Worm (Caenorhabditis elegans) whole organism, L4 larva: ENCODE measurements around the gene R05F9.11.

Source experiments
- R02D3.7 ChIP-seq: fragments of 150-350 bp; sonication (generic microtip); optimal IDR thresholded peaks from 3 replicates; lab custom pipeline; 2014; ENCODE audit warnings: missing biosample characterization, missing genetic modification characterization
- T20F7.1 ChIP-seq: fragments of 200-800 bp; sonication (Bioruptor generic); optimal IDR thresholded peaks from 2 replicates; lab custom pipeline; 2018; ENCODE audit warnings: mild to moderate bottlenecking, missing genetic modification characterization, missing compliant biosample characterization
- Y105C5A.15 ChIP-seq: fragments of 200-800 bp; sonication (Bioruptor generic); IDR thresholded peaks from 2 replicates; pipeline ENCODE4 v1.3.6; 2022; ENCODE audit warnings: missing genetic modification characterization, missing compliant biosample characterization
- Y48G9A.11 ChIP-seq: fragments of 200-800 bp; sonication (Bioruptor generic); IDR thresholded peaks from 2 replicates; pipeline ENCODE4 v1.3.6; 2022; ENCODE audit warnings: missing genetic modification reagents, missing genetic modification characterization, missing compliant biosample characterization
- Y5F2A.4 ChIP-seq: fragments of 200-800 bp; sonication (Bioruptor generic); optimal IDR thresholded peaks from 2 replicates; lab custom pipeline; 2018; ENCODE audit warnings: mild to moderate bottlenecking, missing genetic modification characterization, missing compliant biosample characterization
- Y75B8A.6 ChIP-seq: fragments of 200-800 bp; sonication (Bioruptor generic); IDR thresholded peaks from 2 replicates; pipeline ENCODE4 v1.3.6; 2022; ENCODE audit warnings: missing genetic modification reagents, missing genetic modification characterization, missing compliant biosample characterization
- ZK337.2 ChIP-seq: fragments of 200-800 bp; sonication (Bioruptor generic); IDR thresholded peaks from 2 replicates; pipeline ENCODE4 v1.3.6; 2022; ENCODE audit warnings: missing genetic modification reagents, missing genetic modification characterization, missing compliant biosample characterization
- ZK546.5 ChIP-seq, 2 experiments: sonication (generic microtip); optimal IDR thresholded peaks; 2 replicates each; lab custom pipeline; 2017; ENCODE audit warnings: missing biosample characterization in 2 of 2, missing genetic modification characterization in 2 of 2
- aha-1 ChIP-seq: fragments of 150-350 bp; peaks from one replicate; lab custom pipeline; 2014; ENCODE audit warnings: missing biosample characterization, missing genetic modification characterization
- aly-2 ChIP-seq: sonication (generic microtip); optimal IDR thresholded peaks from 2 replicates; lab custom pipeline; 2018; ENCODE audit warnings: missing biosample characterization, missing genetic modification characterization
- attf-4 ChIP-seq: sonication (generic microtip); optimal IDR thresholded peaks from 3 replicates; lab custom pipeline; 2017; ENCODE audit warnings: missing biosample characterization, missing genetic modification characterization
- ceh-28 ChIP-seq: fragments of 150-350 bp; optimal IDR thresholded peaks from 2 replicates; lab custom pipeline; 2014; ENCODE audit warnings: missing biosample characterization, missing genetic modification reagents, missing genetic modification characterization
- ceh-32 ChIP-seq: sonication (generic microtip); optimal IDR thresholded peaks from 2 replicates; lab custom pipeline; 2016; ENCODE audit warnings: mild to moderate bottlenecking, missing genetic modification characterization, missing compliant biosample characterization; ENCODE audit not compliant: poor library complexity
- ceh-62 ChIP-seq: sonication (generic microtip); optimal IDR thresholded peaks from 2 replicates; lab custom pipeline; 2017; ENCODE audit warnings: missing biosample characterization, missing genetic modification characterization
- ces-1 ChIP-seq: fragments of 150-350 bp; sonication (generic microtip); optimal IDR thresholded peaks from 4 replicates; lab custom pipeline; 2014; ENCODE audit warnings: missing biosample characterization, missing genetic modification reagents, missing genetic modification characterization
- cey-2 ChIP-seq: sonication (generic microtip); optimal IDR thresholded peaks from 3 replicates; lab custom pipeline; 2017; ENCODE audit warnings: missing genetic modification characterization, mild to moderate bottlenecking, missing compliant biosample characterization, antibody characterized with exemption, borderline replicate concordance; ENCODE audit not compliant: insufficient read depth
- ctbp-1 ChIP-seq: fragments of 200-800 bp; sonication (Bioruptor generic); IDR thresholded peaks from 2 replicates; pipeline ENCODE4 v1.3.6; 2022; ENCODE audit warnings: missing genetic modification reagents, missing genetic modification characterization, missing compliant biosample characterization
- daf-16 ChIP-seq, 3 experiments: sonication (generic microtip); optimal IDR thresholded peaks; 2 replicates each; lab custom pipeline; 2016 to 2017; ENCODE audit warnings: missing genetic modification characterization in 3 of 3, missing genetic modification reagents in 3 of 3, mild to moderate bottlenecking in 2 of 3, missing compliant biosample characterization in 2 of 3, missing biosample characterization in 1 of 3, moderate library complexity in 1 of 3
- daf-19 ChIP-seq: fragments of 200-800 bp; sonication (Bioruptor generic); conservative IDR thresholded peaks from 2 replicates; pipeline ENCODE4 v1.3.6; 2022; ENCODE audit warnings: missing genetic modification characterization, missing compliant biosample characterization
- dmd-6 ChIP-seq: fragments of 200-800 bp; sonication (Bioruptor generic); IDR thresholded peaks from 2 replicates; pipeline ENCODE4 v1.3.6; 2022; ENCODE audit warnings: missing genetic modification reagents, missing genetic modification characterization, missing compliant biosample characterization
- dmd-9 ChIP-seq: fragments of 200-800 bp; sonication (Bioruptor generic); IDR thresholded peaks from 2 replicates; pipeline ENCODE4 v1.3.6; 2022; ENCODE audit warnings: missing genetic modification reagents, missing genetic modification characterization, missing compliant biosample characterization
- duxl-1 ChIP-seq: sonication (generic microtip); optimal IDR thresholded peaks from 2 replicates; lab custom pipeline; 2016; ENCODE audit warnings: mild to moderate bottlenecking, missing genetic modification characterization, moderate library complexity, missing compliant biosample characterization; ENCODE audit not compliant: poor library complexity
- fkh-10 ChIP-seq: fragments of 150-350 bp; optimal IDR thresholded peaks from 2 replicates; lab custom pipeline; 2014; ENCODE audit warnings: missing biosample characterization, missing genetic modification reagents, missing genetic modification characterization
- fos-1 ChIP-seq: fragments of 150-350 bp; optimal IDR thresholded peaks from 2 replicates; lab custom pipeline; 2014; ENCODE audit warnings: missing biosample characterization, missing genetic modification characterization
- hlh-11 ChIP-seq: fragments of 200-800 bp; sonication (Bioruptor generic); optimal IDR thresholded peaks from 2 replicates; lab custom pipeline; 2018; ENCODE audit warnings: mild to moderate bottlenecking, missing genetic modification characterization, missing compliant biosample characterization
- hmg-1.1 ChIP-seq: fragments of 200-800 bp; sonication (Bioruptor generic); IDR thresholded peaks from 2 replicates; pipeline ENCODE4 v1.3.6; 2022; ENCODE audit warnings: missing genetic modification reagents, missing genetic modification characterization, missing compliant biosample characterization
- lim-7 ChIP-seq: fragments of 200-800 bp; sonication (Bioruptor generic); IDR thresholded peaks from 2 replicates; pipeline ENCODE4 v1.3.6; 2022; ENCODE audit warnings: missing genetic modification characterization, missing compliant biosample characterization
- lin-15B ChIP-seq: fragments of 150-350 bp; sonication (generic microtip); optimal IDR thresholded peaks from 3 replicates; lab custom pipeline; 2014; ENCODE audit warnings: missing biosample characterization, missing genetic modification characterization
- lin-29 ChIP-seq: fragments of 200-800 bp; sonication (Bioruptor generic); IDR thresholded peaks from 2 replicates; pipeline ENCODE4 v1.3.6; 2022; ENCODE audit warnings: missing genetic modification reagents, missing genetic modification characterization, missing compliant biosample characterization
- lsy-2 ChIP-seq, 2 experiments: fragments of 150-350 bp in 1 of 2; sonication (generic microtip) in 1 of 2; optimal IDR thresholded peaks; 2 replicates each; lab custom pipeline; 2014 to 2017; ENCODE audit warnings: missing biosample characterization in 2 of 2, missing genetic modification characterization in 2 of 2
- mdl-1 ChIP-seq, 2 experiments: fragments of 150-350 bp in 1 of 2; sonication (generic microtip) in 1 of 2; optimal IDR thresholded peaks; 2 replicates each; lab custom pipeline; 2014 to 2017; ENCODE audit warnings: missing biosample characterization in 2 of 2, missing genetic modification characterization in 2 of 2
- mdt-29 ChIP-seq: fragments of 200-800 bp; sonication (Bioruptor generic); IDR thresholded peaks from 2 replicates; pipeline ENCODE4 v1.3.6; 2022; ENCODE audit warnings: missing genetic modification reagents, missing genetic modification characterization, missing compliant biosample characterization
- mep-1 ChIP-seq: fragments of 150-350 bp; sonication (generic microtip); optimal IDR thresholded peaks from 3 replicates; lab custom pipeline; 2014; ENCODE audit warnings: missing biosample characterization, missing genetic modification characterization
- mes-2 ChIP-seq: sonication (generic microtip); optimal IDR thresholded peaks from 2 replicates; lab custom pipeline; 2016; ENCODE audit warnings: missing genotype, mild to moderate bottlenecking, missing genetic modification characterization, missing compliant biosample characterization; ENCODE audit not compliant: poor library complexity, severe bottlenecking
- mxl-2 ChIP-seq: fragments of 200-800 bp; sonication (Bioruptor generic); conservative IDR thresholded peaks from 2 replicates; pipeline ENCODE4 v1.3.6; 2022; ENCODE audit warnings: missing genetic modification reagents, missing genetic modification characterization, missing compliant biosample characterization
- mxl-3 ChIP-seq: fragments of 200-800 bp; sonication (Bioruptor generic); optimal IDR thresholded peaks from 2 replicates; lab custom pipeline; 2018; ENCODE audit warnings: mild to moderate bottlenecking, missing genetic modification characterization, missing compliant biosample characterization
- nhr-42 ChIP-seq: fragments of 200-800 bp; sonication (Bioruptor generic); IDR thresholded peaks from 2 replicates; pipeline ENCODE4 v1.3.6; 2022; ENCODE audit warnings: missing genetic modification characterization, missing compliant biosample characterization
- nhr-6 ChIP-seq: fragments of 150-350 bp; optimal IDR thresholded peaks from 2 replicates; lab custom pipeline; 2014; ENCODE audit warnings: missing biosample characterization, missing genetic modification characterization
- pha-4 ChIP-seq, 2 experiments: fragments of 150-350 bp in 1 of 2; fragments of 200-800 bp in 1 of 2; sonication (Bioruptor generic) in 1 of 2; IDR thresholded peaks in 1 of 2; optimal IDR thresholded peaks in 1 of 2; 2 replicates each; pipeline versions ENCODE4 v1.3.6 to Lab custom; 2014 to 2022; ENCODE audit warnings: missing genetic modification characterization in 2 of 2, missing genetic modification reagents in 2 of 2, missing biosample characterization in 1 of 2, missing compliant biosample characterization in 1 of 2
- php-3 ChIP-seq: fragments of 200-800 bp; sonication (Bioruptor generic); IDR thresholded peaks from 2 replicates; pipeline ENCODE4 v1.3.6; 2022; ENCODE audit warnings: missing genetic modification reagents, missing genetic modification characterization, missing compliant biosample characterization
- rbr-2 ChIP-seq: sonication (generic microtip); optimal IDR thresholded peaks from 2 replicates; lab custom pipeline; 2016; ENCODE audit warnings: missing genotype, missing genetic modification characterization, missing compliant biosample characterization
- sdz-12 ChIP-seq: fragments of 200-800 bp; sonication (Bioruptor generic); optimal IDR thresholded peaks from 2 replicates; lab custom pipeline; 2018; ENCODE audit warnings: mild to moderate bottlenecking, missing genetic modification characterization, missing compliant biosample characterization
- skn-1 ChIP-seq: fragments of 150-350 bp; optimal IDR thresholded peaks from 2 replicates; lab custom pipeline; 2014; ENCODE audit warnings: missing biosample characterization, missing genetic modification characterization
- tag-97 ChIP-seq: fragments of 200-800 bp; sonication (Bioruptor generic); IDR thresholded peaks from 2 replicates; pipeline ENCODE4 v1.3.6; 2022; ENCODE audit warnings: missing genetic modification characterization, missing compliant biosample characterization
- tra-1 ChIP-seq: fragments of 200-800 bp; sonication (Bioruptor generic); IDR thresholded peaks from 2 replicates; pipeline ENCODE4 v1.3.6; 2022; ENCODE audit warnings: missing genetic modification reagents, missing genetic modification characterization, missing compliant biosample characterization
- unc-130 ChIP-seq: sonication (generic microtip); optimal IDR thresholded peaks from 2 replicates; lab custom pipeline; 2016; ENCODE audit warnings: missing genetic modification reagents, missing genetic modification characterization, missing compliant biosample characterization
- unc-62 ChIP-seq, 3 experiments: fragments of 150-350 bp in 1 of 3; sonication (generic microtip); optimal IDR thresholded peaks in 2 of 3; peaks in 1 of 3; 1 replicate in 1 of 3; 2 replicates in 2 of 3; lab custom pipeline; 2014 to 2017; ENCODE audit warnings: missing biosample characterization in 3 of 3, missing genetic modification characterization in 3 of 3, missing genetic modification reagents in 3 of 3, missing genotype in 1 of 3
- vab-7 ChIP-seq: fragments of 200-800 bp; sonication (Bioruptor generic); IDR thresholded peaks from 2 replicates; pipeline ENCODE4 v1.3.6; 2022; ENCODE audit warnings: missing genetic modification reagents, missing genetic modification characterization, missing compliant biosample characterization

The R05F9.11 gene

ce11 chrII:4942397-4942796 is 28.4 kb upstream of the R05F9.11 start:
- TF ChIP-seq daf-19 (GFP tag; lab: Robert Waterston, UW) (peak; percentile 71), pha-4 (GFP tag; IDR thresholded peaks at IDR 0.05; lab: Robert Waterston, UW) (peak; percentile 81), pha-4 (tag; optimal IDR thresholded peaks at IDR 0.05; lab: Kevin White, UChicago) (no peak), tra-1 (GFP tag; lab: Robert Waterston, UW) (peak; percentile 68; the same call in 1 of the 2 replicates), ceh-62 (tag; lab: Kevin White, UChicago) (no peak), Y48G9A.11 (GFP tag; lab: Robert Waterston, UW) (peak; percentile 79), R02D3.7 (tag; lab: Kevin White, UChicago) (no peak), hlh-11 (tag; lab: Kevin White, UChicago) (no peak), mep-1 (tag; lab: Kevin White, UChicago) (peak; percentile 27), aha-1 (tag; lab: Kevin White, UChicago) (peak; percentile 51), aly-2 (peak; percentile 53), dmd-6 (peak; percentile 47), lim-7 (GFP tag; lab: Robert Waterston, UW) (peak; percentile 74), rbr-2 (peak; percentile 42), nhr-42 (GFP tag; lab: Robert Waterston, UW) (peak; percentile 75), mxl-2 (GFP tag; lab: Robert Waterston, UW) (no peak; the same call in 1 of the 2 replicates), daf-16 (GFP tag; optimal IDR thresholded peaks at IDR 0.05; lab: Kevin White, UChicago) (peak; percentile 4 to 31), daf-16 (tag; optimal IDR thresholded peaks at IDR 0.05; lab: Kevin White, UChicago) (peak; percentile 37), mdl-1 (tag; optimal IDR thresholded peaks at IDR 0.05; lab: Kevin White, UChicago) (no peak), mxl-3 (GFP tag; lab: Kevin White, UChicago) (peak; percentile 7), nhr-6 (peak; percentile 25), skn-1 (tag; lab: Kevin White, UChicago) (no peak), mes-2 (tag; lab: Kevin White, UChicago) (peak; percentile 79), unc-130 (peak; percentile 66), ZK546.5 (tag; optimal IDR thresholded peaks at IDR 0.05; lab: Kevin White, UChicago) (no peak), Y105C5A.15 (GFP tag; lab: Robert Waterston, UW) (0 out of 2 replicates have a peak, but pooled peaks have one; percentile 10), ZK337.2 (GFP tag; lab: Robert Waterston, UW) (no peak), sdz-12 (no peak), T20F7.1 (GFP tag; lab: Kevin White, UChicago) (peak; percentile 39), lin-29 (GFP tag; lab: Robert Waterston, UW) (no peak), dmd-9 (GFP tag; lab: Robert Waterston, UW) (peak; percentile 72; the same call in 1 of the 2 replicates), unc-62 (GFP tag; optimal IDR thresholded peaks at IDR 0.05 in 1 of 2; lab: Kevin White, UChicago) (no peak), unc-62 (tag; optimal IDR thresholded peaks at IDR 0.05; lab: Kevin White, UChicago) (no peak), attf-4 (no peak), lsy-2 (tag; optimal IDR thresholded peaks at IDR 0.05; lab: Kevin White, UChicago) (peak in 1 of 2 experiments; percentile 16), vab-7 (GFP tag; lab: Robert Waterston, UW) (peak; percentile 69), ceh-28 (tag; lab: Kevin White, UChicago) (no peak), hmg-1.1 (GFP tag; lab: Robert Waterston, UW) (peak; percentile 65), lin-15B (tag; lab: Kevin White, UChicago) (no peak), fkh-10 (GFP tag; lab: Kevin White, UChicago) (no peak), Y75B8A.6 (GFP tag; lab: Robert Waterston, UW) (peak; percentile 74; the same call in 1 of the 2 replicates), fos-1 (tag; lab: Kevin White, UChicago) (no peak), Y5F2A.4 (peak; percentile 58), php-3 (peak; percentile 43), ceh-32 (tag; lab: Kevin White, UChicago) (no peak), duxl-1 (tag; lab: Kevin White, UChicago) (peak; percentile 80), tag-97 (no peak), ctbp-1 (GFP tag; lab: Robert Waterston, UW) (peak; percentile 79), mdt-29 (GFP tag; lab: Robert Waterston, UW) (peak; percentile 58; the same call in 1 of the 2 replicates), cey-2 (tag; lab: Kevin White, UChicago) (no peak), ces-1 (GFP tag; lab: Kevin White, UChicago) (no peak)
